Fruit fly (Drosophila melanogaster): ENCODE measurements around the gene CG45064.

CG45064 gene

dm6 chrX:14882536-14883118 lies at the start of gene CG45064, which contains the start of gene CG45065:
Gene CG45064, minus strand, starts transcription at chrX:14882586.
Gene CG45065, minus strand, starts transcription at chrX:14882586.
- TF ChIP-seq noc (tag; optimal IDR thresholded peaks at IDR 0.05) = peak; percentile 89

dm6 chrX:14931296-14931695 lies 48.9 kb upstream of the CG45064 start:
- no peak for TF ChIP-seq noc (tag; optimal IDR thresholded peaks at IDR 0.05)

dm6 chrX:14929813-14930212 lies 47.4 kb upstream of the CG45064 start:
- TF ChIP-seq noc (tag; optimal IDR thresholded peaks at IDR 0.05) = peak; percentile 9

dm6 chrX:14928844-14929243 lies 46.5 kb upstream of the CG45064 start, which contains the start of gene CG32591:
Gene CG32591, minus strand, starts transcription at chrX:14928944.
- TF ChIP-seq noc (tag; optimal IDR thresholded peaks at IDR 0.05) = no peak

- no peak for TF ChIP-seq noc (tag; optimal IDR thresholded peaks at IDR 0.05)
Measured at dm6 chrX:14923277-14924019, 41.1 kb upstream of the CG45064 start, which contains the start of gene CG9503. Gene CG9503, minus strand, starts transcription at chrX:14923493.

- no peak for TF ChIP-seq noc (tag; optimal IDR thresholded peaks at IDR 0.05)
Measured at dm6 chrX:14922396-14923276, 40.2 kb upstream of the CG45064 start.

- TF ChIP-seq noc (tag; optimal IDR thresholded peaks at IDR 0.05) = no peak
Measured at dm6 chrX:14918750-14919247, 36.4 kb upstream of the CG45064 start, which contains the start of gene Eo. Gene Eo, minus strand, starts transcription at chrX:14918800.

dm6 chrX:14913706-14914303 lies 31.4 kb upstream of the CG45064 start, which contains the start of gene CG12398:
Gene CG12398, minus strand, starts transcription at chrX:14913812.
- TF ChIP-seq noc (tag; optimal IDR thresholded peaks at IDR 0.05) = no peak

- no peak for TF ChIP-seq noc (tag; optimal IDR thresholded peaks at IDR 0.05)
Measured at dm6 chrX:14910464-14911349, 28.3 kb upstream of the CG45064 start, which contains the start of gene CG14406. Gene CG14406, minus strand, starts transcription at chrX:14910845.

- no peak for TF ChIP-seq noc (tag; optimal IDR thresholded peaks at IDR 0.05)
Measured at dm6 chrX:14909658-14910378, 27.4 kb upstream of the CG45064 start, which contains the start of gene fiz. Gene fiz, minus strand, starts transcription at chrX:14909708.

dm6 chrX:14909051-14909450 lies 26.7 kb upstream of the CG45064 start:
- no peak for TF ChIP-seq noc (tag; optimal IDR thresholded peaks at IDR 0.05)

- peak; percentile 33 for TF ChIP-seq noc (tag; optimal IDR thresholded peaks at IDR 0.05)
Measured at dm6 chrX:14905499-14906044, 23.2 kb upstream of the CG45064 start, which contains the start of gene CG9512. Gene CG9512, minus strand, starts transcription at chrX:14905549.

- TF ChIP-seq noc (tag; optimal IDR thresholded peaks at IDR 0.05) = no peak
Measured at dm6 chrX:14897592-14897991, 15.2 kb upstream of the CG45064 start.

Data from whole organism, larva.